Fruit fly (Drosophila melanogaster): ENCODE measurements around the gene CG46462.

CG46462 gene

DNA sequence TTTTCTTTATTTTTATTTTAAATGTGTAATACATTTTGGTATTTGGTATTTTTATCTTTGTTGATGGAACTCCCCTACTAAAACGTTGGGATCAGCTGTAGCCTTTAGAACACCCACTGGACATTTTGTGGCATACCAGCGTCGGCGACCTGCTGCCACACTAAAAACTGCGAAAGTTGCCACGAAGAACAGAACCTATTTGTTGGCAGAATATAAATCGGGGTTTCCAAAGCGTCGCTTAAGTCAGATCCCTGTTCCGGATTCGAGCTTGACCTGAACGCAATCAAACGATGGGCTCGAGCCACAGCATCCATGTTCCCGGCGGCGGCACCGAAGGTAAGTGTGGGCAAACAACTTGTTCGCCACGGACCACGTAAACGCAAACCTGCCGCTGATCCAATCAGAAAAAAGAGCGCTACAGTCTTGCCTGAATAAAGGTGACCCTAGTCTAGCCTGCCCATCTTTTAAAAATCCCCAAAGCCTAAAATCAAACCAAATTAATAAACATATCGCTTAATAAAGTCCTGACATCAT, 6.7 kb upstream of the CG46462 start, which contains the start of gene Grasp65:
Gene Grasp65 (plus strand): TSS at position 173 of the 534 bp plus-strand sequence.
- no peak for TF ChIP-seq CrebA (GFP tag; optimal IDR thresholded peaks at IDR 0.05; ENCODE audit: borderline replicate concordance)
- TF ChIP-seq h (GFP tag; optimal IDR thresholded peaks at IDR 0.05), result no peak
- TF ChIP-seq Hnf4 (GFP tag; optimal IDR thresholded peaks at IDR 0.05), result no peak
- TF ChIP-seq ey (GFP tag; optimal IDR thresholded peaks at IDR 0.05), result no peak
- no peak for TF ChIP-seq Myc (optimal IDR thresholded peaks at IDR 0.05)
- TF ChIP-seq pan (optimal IDR thresholded peaks at IDR 0.05), result no peak
- no peak for TF ChIP-seq Vsx2 (GFP tag; optimal IDR thresholded peaks at IDR 0.05; ENCODE audit: partially characterized antibody)
- no peak for TF ChIP-seq fru (GFP tag; optimal IDR thresholded peaks at IDR 0.05)
- no peak for TF ChIP-seq Rel (GFP tag; optimal IDR thresholded peaks at IDR 0.05)
- peak; percentile 84 for TF ChIP-seq Rel (tag; optimal IDR thresholded peaks at IDR 0.05)
- TF ChIP-seq CG32264 (GFP tag; optimal IDR thresholded peaks at IDR 0.05), result no peak
- no peak for TF ChIP-seq rgr (GFP tag; optimal IDR thresholded peaks at IDR 0.05)
- no peak for TF ChIP-seq brk (GFP tag; optimal IDR thresholded peaks at IDR 0.05)
- peak; percentile 53 for TF ChIP-seq Sp1 (GFP tag; optimal IDR thresholded peaks at IDR 0.05)

- TF ChIP-seq Sp1 (GFP tag; optimal IDR thresholded peaks at IDR 0.05) (peak; percentile 28), Vsx2 (GFP tag; optimal IDR thresholded peaks at IDR 0.05; ENCODE audit: partially characterized antibody) (no peak), Abd-B (GFP tag; optimal IDR thresholded peaks at IDR 0.05) (no peak), sage (GFP tag; optimal IDR thresholded peaks at IDR 0.05) (no peak), HLH106 (tag; optimal IDR thresholded peaks at IDR 0.05) (peak; percentile 58), h (GFP tag; optimal IDR thresholded peaks at IDR 0.05) (peak; percentile 69), CG32264 (GFP tag; optimal IDR thresholded peaks at IDR 0.05) (peak; percentile 52), usp (GFP tag; optimal IDR thresholded peaks at IDR 0.05) (no peak), OdsH (GFP tag; optimal IDR thresholded peaks at IDR 0.05) (peak; percentile 45), Hnf4 (GFP tag; optimal IDR thresholded peaks at IDR 0.05) (peak; percentile 79), Dfd (GFP tag; optimal IDR thresholded peaks at IDR 0.05) (no peak), pan (optimal IDR thresholded peaks at IDR 0.05) (no peak), brk (GFP tag; optimal IDR thresholded peaks at IDR 0.05) (no peak), Hr83 (GFP tag; optimal IDR thresholded peaks at IDR 0.05; ENCODE audit: poor library complexity, severe bottlenecking) (peak; percentile 44), sv (GFP tag; optimal IDR thresholded peaks at IDR 0.05) (peak; percentile 78), fru (GFP tag; optimal IDR thresholded peaks at IDR 0.05) (peak; percentile 84), dl (GFP tag; optimal IDR thresholded peaks at IDR 0.05; ENCODE audit: insufficient read depth in 1 of 2, partially characterized antibody in 2 of 2) (no peak), foxo (GFP tag; optimal IDR thresholded peaks at IDR 0.05) (peak in 1 of 2 experiments; percentile 75), tai (GFP tag; optimal IDR thresholded peaks at IDR 0.05) (no peak), br (GFP tag; optimal IDR thresholded peaks at IDR 0.05) (peak; percentile 12), CG9705 (GFP tag; optimal IDR thresholded peaks at IDR 0.05) (peak; percentile 42), rgr (GFP tag; optimal IDR thresholded peaks at IDR 0.05) (peak; percentile 62), woc (GFP tag; optimal IDR thresholded peaks at IDR 0.05) (peak; percentile 12), lola (GFP tag; optimal IDR thresholded peaks at IDR 0.05) (no peak), ey (GFP tag; optimal IDR thresholded peaks at IDR 0.05) (peak; percentile 70), Rel (GFP tag; optimal IDR thresholded peaks at IDR 0.05) (no peak), Rel (tag; optimal IDR thresholded peaks at IDR 0.05) (peak; percentile 36), psq (GFP tag; optimal IDR thresholded peaks at IDR 0.05) (peak; percentile 23)
Measured at dm6 chr3L:19928435-19929011, 3.0 kb upstream of the CG46462 start, which contains the start of the genes CG8004 and RhoGDI. Gene CG8004, minus strand, starts transcription at chr3L:19928508. Gene RhoGDI, plus strand, starts transcription at chr3L:19928743.

DNA sequence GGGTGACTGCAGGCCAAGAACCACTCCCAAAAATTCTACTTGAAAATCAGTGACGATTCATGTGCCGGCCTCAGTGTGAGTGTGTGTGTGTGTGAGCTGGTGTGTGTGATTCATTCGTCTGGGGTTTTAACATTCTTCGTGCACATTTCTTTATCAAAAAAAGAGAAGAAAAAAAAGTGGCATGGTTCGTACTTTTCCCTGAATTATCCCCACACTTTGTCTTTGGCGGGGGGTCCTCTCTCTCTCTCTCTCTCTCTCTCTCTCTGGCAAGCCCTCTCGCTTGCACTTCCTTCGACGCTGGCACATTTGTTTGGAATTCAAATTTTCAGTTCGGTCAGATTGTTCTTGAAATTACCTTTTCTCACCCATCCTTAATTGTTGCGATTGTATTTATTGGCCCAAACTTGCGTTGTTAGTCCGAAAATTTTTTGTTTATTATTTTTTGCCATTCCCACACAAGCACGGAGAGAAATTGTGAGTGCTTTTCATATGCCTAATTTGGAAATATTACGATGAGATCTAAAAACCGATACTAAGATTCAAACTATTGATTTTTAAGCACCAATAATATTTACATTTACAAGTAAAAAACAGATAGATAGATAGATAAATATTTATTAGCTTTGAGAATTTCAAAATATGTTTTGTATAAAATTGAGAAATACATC, 2.3 kb upstream of the CG46462 start:
- TF ChIP-seq pan (optimal IDR thresholded peaks at IDR 0.05) (no peak), lola (GFP tag; optimal IDR thresholded peaks at IDR 0.05) (no peak), Sp1 (GFP tag; optimal IDR thresholded peaks at IDR 0.05) (no peak), CG9705 (GFP tag; optimal IDR thresholded peaks at IDR 0.05) (no peak), psq (GFP tag; optimal IDR thresholded peaks at IDR 0.05) (peak; percentile 23), brk (GFP tag; optimal IDR thresholded peaks at IDR 0.05) (no peak), Dif (GFP tag; optimal IDR thresholded peaks at IDR 0.05; ENCODE audit: partially characterized antibody) (peak; percentile 47), Mio (GFP tag; optimal IDR thresholded peaks at IDR 0.05) (no peak), fru (GFP tag; optimal IDR thresholded peaks at IDR 0.05) (peak; percentile 7), HLH106 (tag; optimal IDR thresholded peaks at IDR 0.05) (peak; percentile 35), h (GFP tag; optimal IDR thresholded peaks at IDR 0.05) (peak; percentile 39), tai (GFP tag; optimal IDR thresholded peaks at IDR 0.05) (no peak), sv (GFP tag; optimal IDR thresholded peaks at IDR 0.05) (no peak), dl (GFP tag; optimal IDR thresholded peaks at IDR 0.05; ENCODE audit: insufficient read depth in 1 of 2, partially characterized antibody in 2 of 2) (no peak), Hr83 (GFP tag; optimal IDR thresholded peaks at IDR 0.05; ENCODE audit: poor library complexity, severe bottlenecking) (no peak), Vsx2 (GFP tag; optimal IDR thresholded peaks at IDR 0.05; ENCODE audit: partially characterized antibody) (no peak), jim (GFP tag; optimal IDR thresholded peaks at IDR 0.05) (peak; percentile 20), ey (GFP tag; optimal IDR thresholded peaks at IDR 0.05) (peak; percentile 10), usp (GFP tag; optimal IDR thresholded peaks at IDR 0.05) (no peak), Dfd (GFP tag; optimal IDR thresholded peaks at IDR 0.05) (peak; percentile 18), CrebA (GFP tag; optimal IDR thresholded peaks at IDR 0.05; ENCODE audit: borderline replicate concordance) (no peak), woc (GFP tag; optimal IDR thresholded peaks at IDR 0.05) (peak; percentile 42), sage (GFP tag; optimal IDR thresholded peaks at IDR 0.05) (no peak), foxo (GFP tag; optimal IDR thresholded peaks at IDR 0.05) (peak in 1 of 2 experiments; percentile 45), rgr (GFP tag; optimal IDR thresholded peaks at IDR 0.05) (peak; percentile 35), CG32264 (GFP tag; optimal IDR thresholded peaks at IDR 0.05) (no peak), Abd-B (GFP tag; optimal IDR thresholded peaks at IDR 0.05) (no peak), Myc (optimal IDR thresholded peaks at IDR 0.05) (no peak), Rel (GFP tag; optimal IDR thresholded peaks at IDR 0.05) (no peak), Rel (tag; optimal IDR thresholded peaks at IDR 0.05) (peak; percentile 84), GATAd (GFP tag; optimal IDR thresholded peaks at IDR 0.05) (no peak), Jra (GFP tag; optimal IDR thresholded peaks at IDR 0.05) (no peak), br (GFP tag; optimal IDR thresholded peaks at IDR 0.05) (no peak), Hr78 (GFP tag; optimal IDR thresholded peaks at IDR 0.05) (no peak), OdsH (GFP tag; optimal IDR thresholded peaks at IDR 0.05) (peak; percentile 20), dmrt93B (GFP tag; optimal IDR thresholded peaks at IDR 0.05) (no peak)
